Fruit fly (Drosophila melanogaster): ENCODE measurements around the gene CG8202.

CG8202 gene

DNA sequence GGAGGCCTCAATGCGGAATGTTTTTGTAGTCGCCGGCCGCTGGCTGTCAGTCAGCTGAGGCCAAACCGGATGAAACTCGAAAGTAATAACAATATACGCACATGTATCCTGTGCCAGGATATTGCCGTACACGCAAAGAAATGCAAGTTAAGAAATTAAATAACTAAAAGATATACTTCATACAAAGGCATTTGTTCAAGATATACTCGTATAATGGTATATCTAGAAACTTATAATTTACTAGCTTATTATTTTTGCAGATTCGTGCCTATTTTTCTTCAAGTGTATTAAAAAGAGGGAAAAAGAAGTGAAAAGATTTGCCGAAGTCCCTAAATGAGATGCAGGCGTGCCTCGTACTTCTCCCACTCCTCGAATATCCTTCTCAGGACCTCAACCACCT lies 48.6 kb upstream of the CG8202 start (continued):
- no peak for TF ChIP-seq D19B (GFP tag; optimal IDR thresholded peaks at IDR 0.05)
- TF ChIP-seq h (optimal IDR thresholded peaks at IDR 0.05): no peak
- no peak for TF ChIP-seq CG6683 (GFP tag; optimal IDR thresholded peaks at IDR 0.05)
- TF ChIP-seq exex (tag; optimal IDR thresholded peaks at IDR 0.05): no peak
- no peak for TF ChIP-seq CG4282 (GFP tag; optimal IDR thresholded peaks at IDR 0.05)
- no peak for TF ChIP-seq unpg (GFP tag; optimal IDR thresholded peaks at IDR 0.05)
- TF ChIP-seq her (GFP tag; optimal IDR thresholded peaks at IDR 0.05): no peak
- TF ChIP-seq CG13624 (GFP tag; optimal IDR thresholded peaks at IDR 0.05): no peak
- TF ChIP-seq CG4404 (GFP tag; IDR thresholded peaks at IDR 0.05): peak; percentile 65
- no peak for TF ChIP-seq CG11093 (GFP tag; IDR thresholded peaks at IDR 0.05)
- no peak for TF ChIP-seq CG15269 (tag; optimal IDR thresholded peaks at IDR 0.05)
- no peak for TF ChIP-seq amos (GFP tag; IDR thresholded peaks at IDR 0.05; ENCODE audit: partially characterized antibody)
- TF ChIP-seq CG11723 (GFP tag; optimal IDR thresholded peaks at IDR 0.05): no peak
- peak; percentile 35 for TF ChIP-seq CG8924 (tag; optimal IDR thresholded peaks at IDR 0.05)
- TF ChIP-seq CG6254 (GFP tag; optimal IDR thresholded peaks at IDR 0.05): no peak
- no peak for TF ChIP-seq CG8089 (GFP tag; optimal IDR thresholded peaks at IDR 0.05)
- TF ChIP-seq ftz-f1 (GFP tag; optimal IDR thresholded peaks at IDR 0.05): no peak
- TF ChIP-seq Mes4 (GFP tag; optimal IDR thresholded peaks at IDR 0.05): no peak
- TF ChIP-seq fd102C (GFP tag; optimal IDR thresholded peaks at IDR 0.05): peak; percentile 79
- TF ChIP-seq HLHmδ (GFP tag; optimal IDR thresholded peaks at IDR 0.05): no peak
- no peak for TF ChIP-seq CG2678 (tag; optimal IDR thresholded peaks at IDR 0.05)
- no peak for TF ChIP-seq sna (GFP tag; IDR thresholded peaks at IDR 0.05; ENCODE audit: partially characterized antibody)
- no peak for TF ChIP-seq dati (GFP tag; IDR thresholded peaks at IDR 0.05)
- TF ChIP-seq CG15479 (GFP tag; optimal IDR thresholded peaks at IDR 0.05): peak; percentile 67
- no peak for TF ChIP-seq pita (GFP tag; optimal IDR thresholded peaks at IDR 0.05)
- TF ChIP-seq grn (GFP tag; optimal IDR thresholded peaks at IDR 0.05): no peak
- no peak for TF ChIP-seq croc (GFP tag; conservative IDR thresholded peaks at IDR 0.05)
- no peak for TF ChIP-seq Meics (GFP tag; optimal IDR thresholded peaks at IDR 0.05)
- TF ChIP-seq Spps (tag; optimal IDR thresholded peaks at IDR 0.05): no peak
- no peak for TF ChIP-seq Eip74EF (GFP tag; optimal IDR thresholded peaks at IDR 0.05)
- TF ChIP-seq CG32767 (GFP tag; IDR thresholded peaks at IDR 0.05): no peak
- no peak for TF ChIP-seq CG12659 (GFP tag; optimal IDR thresholded peaks at IDR 0.05)
- TF ChIP-seq az2 (GFP tag; optimal IDR thresholded peaks at IDR 0.05): no peak
- TF ChIP-seq MBD-R2 (GFP tag; IDR thresholded peaks at IDR 0.05): no peak
- TF ChIP-seq zf30C (GFP tag; optimal IDR thresholded peaks at IDR 0.05): peak; percentile 65
- TF ChIP-seq Rx (GFP tag; IDR thresholded peaks at IDR 0.05): no peak
- no peak for TF ChIP-seq pros (GFP tag; optimal IDR thresholded peaks at IDR 0.05)
- TF ChIP-seq sisA (GFP tag; IDR thresholded peaks at IDR 0.05): no peak
- no peak for TF ChIP-seq CG16779 (GFP tag; IDR thresholded peaks at IDR 0.05)
- TF ChIP-seq Dad (GFP tag; optimal IDR thresholded peaks at IDR 0.05): no peak
- TF ChIP-seq gcm2 (GFP tag; optimal IDR thresholded peaks at IDR 0.05): no peak
- no peak for TF ChIP-seq dpn (GFP tag; optimal IDR thresholded peaks at IDR 0.05)
- no peak for TF ChIP-seq H2.0 (GFP tag; IDR thresholded peaks at IDR 0.05)
- no peak for TF ChIP-seq Pdp1 (GFP tag; optimal IDR thresholded peaks at IDR 0.05)
- TF ChIP-seq Bdp1 (GFP tag; optimal IDR thresholded peaks at IDR 0.05): no peak
- peak; percentile 12 for TF ChIP-seq twi (tag; optimal IDR thresholded peaks at IDR 0.05)
- TF ChIP-seq lov (optimal IDR thresholded peaks at IDR 0.05): no peak
- no peak for TF ChIP-seq lov (GFP tag; IDR thresholded peaks at IDR 0.05)
- TF ChIP-seq CG10654 (GFP tag; optimal IDR thresholded peaks at IDR 0.05): no peak
- TF ChIP-seq CG12155 (GFP tag; optimal IDR thresholded peaks at IDR 0.05): no peak
- TF ChIP-seq zfh1 (GFP tag; IDR thresholded peaks at IDR 0.05): peak; percentile 28; the same call in 1 of the 3 replicates
- no peak for TF ChIP-seq NFAT (GFP tag; IDR thresholded peaks at IDR 0.05)
- no peak for TF ChIP-seq trem (tag; optimal IDR thresholded peaks at IDR 0.05)

Measured in whole organism, embryonic.